Worm (Caenorhabditis elegans): Measurements from ENCODE around the gene fbxa-139.

The fbxa-139 gene

DNA sequence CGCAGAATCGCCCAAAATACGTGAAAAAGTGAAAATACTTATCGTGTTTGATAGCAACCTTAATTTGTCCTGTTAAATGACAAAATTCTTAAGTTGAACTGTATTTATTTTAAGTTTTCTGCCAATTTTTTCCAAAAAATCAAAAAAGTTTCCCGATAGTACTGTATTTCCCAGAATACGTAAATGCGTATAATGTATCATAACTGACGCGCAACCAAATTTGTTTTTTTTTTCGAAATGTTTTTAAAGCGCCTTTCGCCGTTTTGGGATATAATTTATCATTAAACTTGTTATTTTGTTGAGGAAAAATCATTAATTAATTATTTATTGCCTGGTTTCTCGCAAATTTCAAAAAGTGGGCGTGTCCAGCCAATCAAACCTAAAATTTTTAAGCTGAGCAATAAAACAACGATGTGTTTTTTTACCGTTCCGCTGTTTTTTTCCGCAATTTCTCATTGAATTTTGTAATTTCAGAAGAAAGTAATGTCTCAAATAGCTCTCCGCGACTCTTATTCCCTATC, 23.4 kb downstream of the fbxa-139 start, which contains the start of gene fbxa-95:
fbxa-95 (plus strand) TSS at position 471 of the 521 bp plus-strand sequence.
- TF ChIP-seq ceh-13 (GFP tag; optimal IDR thresholded peaks at IDR 0.05) = no peak
- TF ChIP-seq scrt-1 (GFP tag; IDR thresholded peaks at IDR 0.05) = no peak
- TF ChIP-seq tra-4 (tag; optimal IDR thresholded peaks at IDR 0.05) = no peak
- no peak for TF ChIP-seq aly-1 (tag; optimal IDR thresholded peaks at IDR 0.05)
- no peak for TF ChIP-seq ceh-36 (tag; optimal IDR thresholded peaks at IDR 0.05)
- no peak for TF ChIP-seq B0310.2 (tag; optimal IDR thresholded peaks at IDR 0.05)
- no peak for TF ChIP-seq tbx-37 (GFP tag; conservative IDR thresholded peaks at IDR 0.05)
- no peak for TF ChIP-seq F13C5.2 (tag; optimal IDR thresholded peaks at IDR 0.05)
- TF ChIP-seq ets-7 (tag; optimal IDR thresholded peaks at IDR 0.05) = no peak
- no peak for TF ChIP-seq sea-1 (GFP tag; conservative IDR thresholded peaks at IDR 0.05)
- no peak for TF ChIP-seq ama-1 (optimal IDR thresholded peaks at IDR 0.05)
- TF ChIP-seq flt-1 (GFP tag; IDR thresholded peaks at IDR 0.05) = no peak
- no peak for TF ChIP-seq hmg-4 (GFP tag; optimal IDR thresholded peaks at IDR 0.05)
- TF ChIP-seq hmbx-1 (tag; optimal IDR thresholded peaks at IDR 0.05) = no peak
- TF ChIP-seq pes-1 (GFP tag; IDR thresholded peaks at IDR 0.05) = no peak
- TF ChIP-seq tbx-11 (GFP tag; IDR thresholded peaks at IDR 0.05) = no peak

DNA sequence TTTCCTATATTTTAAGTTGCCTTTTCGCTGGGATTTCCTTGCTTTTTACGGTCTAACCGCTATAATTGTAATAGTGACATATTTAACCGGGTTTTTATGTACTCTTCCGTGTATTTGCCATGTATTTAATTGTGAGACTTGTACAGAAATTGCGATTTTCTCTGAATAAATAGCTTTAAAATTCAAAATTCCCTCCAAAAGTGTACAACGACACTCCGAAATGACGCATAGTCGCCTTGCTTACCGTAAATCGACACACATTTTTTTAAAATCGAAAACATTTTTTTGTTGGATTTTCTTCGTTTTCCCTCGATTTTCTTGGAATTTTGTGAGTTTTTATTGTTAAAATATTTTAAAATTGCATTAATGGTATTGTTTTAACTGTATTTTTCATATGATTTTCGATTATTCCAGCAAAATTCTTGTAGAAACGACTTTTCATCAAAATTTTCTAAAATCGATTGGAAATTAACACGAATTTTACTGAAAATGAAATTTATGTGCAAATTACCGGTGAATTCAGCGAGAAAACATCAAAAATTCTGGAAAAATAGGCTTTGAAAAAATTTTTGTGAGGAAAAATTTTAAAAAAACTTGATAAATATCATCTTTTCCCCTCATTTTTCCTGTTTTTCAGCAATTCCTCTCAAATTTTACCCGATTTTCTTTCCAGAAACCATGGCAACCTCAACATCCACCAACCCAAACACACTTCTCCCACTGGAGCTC, 24.6 kb downstream of the fbxa-139 start, which contains the start of gene lsm-5:
lsm-5 (plus strand) TSS at position 679 of the 729 bp plus-strand sequence.
- TF ChIP-seq ets-7 (tag; optimal IDR thresholded peaks at IDR 0.05) = no peak

DNA sequence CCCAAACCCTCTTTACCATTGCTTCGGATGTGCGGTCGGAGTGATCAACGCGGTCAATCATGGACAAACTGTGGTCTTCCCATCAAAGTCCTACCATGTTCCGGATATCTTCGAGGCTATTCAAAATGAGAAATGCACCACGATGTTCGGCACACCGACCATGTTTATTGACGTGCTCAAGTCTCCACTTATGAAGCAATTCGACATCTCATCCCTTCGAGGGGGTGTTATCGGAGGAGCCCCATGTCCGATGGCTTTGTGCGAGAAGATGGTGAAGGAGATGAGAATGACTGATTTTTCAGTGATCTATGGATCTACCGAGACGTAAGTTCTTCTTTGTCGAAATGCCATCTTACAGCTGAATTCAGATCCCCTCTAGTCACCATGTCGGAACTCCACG, 26.1 kb downstream of the fbxa-139 start:
- TF ChIP-seq ceh-13 (GFP tag; optimal IDR thresholded peaks at IDR 0.05) = no peak
- TF ChIP-seq ama-1 (optimal IDR thresholded peaks at IDR 0.05) = no peak

DNA sequence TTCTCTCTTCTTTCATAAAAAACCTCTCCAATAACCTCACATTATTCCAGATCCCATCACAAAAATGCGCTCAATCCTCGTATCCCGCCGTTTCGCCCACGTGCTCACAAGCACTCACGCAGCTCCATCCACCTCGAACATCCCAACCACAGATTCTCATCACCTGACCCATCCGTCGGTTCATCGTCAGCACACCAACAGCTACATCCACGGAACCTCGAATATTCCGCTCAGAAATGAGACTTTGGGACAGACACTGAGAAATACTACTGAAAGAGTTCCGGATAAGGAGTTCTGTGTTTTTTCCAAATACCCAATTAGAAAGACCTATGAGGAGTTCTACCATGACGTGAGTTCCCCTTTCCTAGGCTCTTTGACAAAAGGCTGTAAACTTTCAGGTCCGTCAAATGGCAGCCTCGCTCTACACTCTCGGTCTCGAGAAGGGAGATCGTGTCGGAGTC, 27.1 kb downstream of the fbxa-139 start, which contains the start of gene acs-2:
acs-2 (plus strand) TSS at position 51 of the 461 bp plus-strand sequence.
- no peak for TF ChIP-seq scrt-1 (GFP tag; IDR thresholded peaks at IDR 0.05)
- no peak for TF ChIP-seq ets-7 (tag; optimal IDR thresholded peaks at IDR 0.05)
- TF ChIP-seq hnd-1 (tag; optimal IDR thresholded peaks at IDR 0.05) = no peak

DNA sequence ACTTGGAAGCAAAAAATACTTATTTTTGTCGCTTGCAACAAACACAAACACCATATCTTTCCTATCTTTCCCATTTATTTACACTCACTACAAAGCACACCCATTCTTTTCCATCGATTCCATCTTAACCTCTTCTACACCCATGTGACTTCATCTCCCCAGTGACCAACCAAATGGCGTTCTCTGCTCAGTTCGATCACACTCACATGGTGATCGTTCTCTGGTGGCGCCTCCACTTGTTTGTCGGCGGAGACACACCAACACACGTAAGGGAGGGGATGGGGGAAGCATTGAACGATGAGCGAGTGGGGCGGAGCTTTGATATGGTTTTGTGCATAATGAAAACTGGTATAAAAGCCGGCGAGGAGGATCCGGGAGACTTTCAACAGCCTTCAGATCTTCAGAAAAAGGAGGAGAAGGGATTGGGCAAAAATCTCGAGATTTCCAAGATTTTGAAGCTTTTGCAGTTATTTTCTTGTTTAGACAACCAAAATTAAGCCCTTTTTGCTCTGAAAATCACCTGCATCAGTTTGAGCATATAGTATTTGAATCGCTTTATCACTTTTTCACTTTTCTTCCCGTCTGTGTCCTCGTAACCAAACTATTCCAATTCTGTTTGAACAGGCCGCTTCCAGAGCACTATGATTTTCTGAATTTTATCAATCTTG, 27.8 kb downstream of the fbxa-139 start:
- TF ChIP-seq ets-7 (tag; optimal IDR thresholded peaks at IDR 0.05) (no peak), tbx-11 (GFP tag; IDR thresholded peaks at IDR 0.05) (no peak), tra-4 (tag; optimal IDR thresholded peaks at IDR 0.05) (no peak), pes-1 (GFP tag; IDR thresholded peaks at IDR 0.05) (no peak)

DNA sequence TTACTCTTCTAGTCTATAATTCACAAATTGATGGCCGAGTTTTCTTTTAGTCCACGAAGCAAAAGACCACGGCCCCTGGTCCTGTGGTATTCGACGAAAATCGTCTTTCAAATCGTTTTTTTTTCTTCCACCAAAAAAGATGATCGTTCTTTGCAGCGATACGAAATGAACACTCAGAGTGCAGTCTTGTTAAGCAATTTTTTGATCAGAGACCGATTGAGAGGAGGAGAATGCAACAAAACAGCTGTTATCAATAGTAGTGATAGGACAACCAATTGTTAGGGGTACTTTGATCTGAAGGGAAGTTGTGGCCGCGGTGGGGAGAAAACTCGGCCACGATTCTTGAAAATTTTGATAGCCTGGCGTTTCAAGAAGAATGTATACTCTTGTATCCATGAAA, 30.5 kb downstream of the fbxa-139 start:
- TF ChIP-seq ets-7 (tag; optimal IDR thresholded peaks at IDR 0.05) (no peak), pes-1 (GFP tag; IDR thresholded peaks at IDR 0.05) (no peak), ama-1 (optimal IDR thresholded peaks at IDR 0.05) (no peak), hnd-1 (tag; optimal IDR thresholded peaks at IDR 0.05) (no peak)

DNA sequence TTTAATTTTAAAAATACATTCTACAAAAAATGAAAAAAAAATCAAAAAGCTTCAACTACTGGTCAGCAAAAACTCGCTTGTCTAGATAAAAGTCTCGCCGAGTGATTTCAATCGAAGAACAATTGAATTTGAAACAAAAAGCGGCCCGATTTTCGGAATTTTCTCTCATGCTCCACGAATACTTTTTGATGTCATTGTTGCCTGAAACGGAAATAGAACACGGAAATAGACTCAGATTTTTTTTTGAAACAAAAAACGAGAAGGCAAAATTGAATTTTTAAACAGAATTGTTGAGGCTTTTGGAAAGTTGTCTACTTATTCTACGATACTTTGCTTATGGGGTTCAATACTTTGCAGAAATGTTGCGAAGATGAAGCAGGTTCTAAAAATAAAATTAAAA, 31.0 kb downstream of the fbxa-139 start:
- no peak for TF ChIP-seq ets-7 (tag; optimal IDR thresholded peaks at IDR 0.05)
- no peak for TF ChIP-seq hnd-1 (tag; optimal IDR thresholded peaks at IDR 0.05)
- TF ChIP-seq hmbx-1 (tag; optimal IDR thresholded peaks at IDR 0.05) = no peak
- TF ChIP-seq B0310.2 (tag; optimal IDR thresholded peaks at IDR 0.05) = no peak
- no peak for TF ChIP-seq hmg-4 (GFP tag; optimal IDR thresholded peaks at IDR 0.05)
- TF ChIP-seq flt-1 (GFP tag; IDR thresholded peaks at IDR 0.05) = no peak
- TF ChIP-seq pes-1 (GFP tag; IDR thresholded peaks at IDR 0.05) = no peak
- TF ChIP-seq tbx-37 (GFP tag; conservative IDR thresholded peaks at IDR 0.05) = no peak
- no peak for TF ChIP-seq scrt-1 (GFP tag; IDR thresholded peaks at IDR 0.05)
- TF ChIP-seq ama-1 (optimal IDR thresholded peaks at IDR 0.05) = no peak
- no peak for TF ChIP-seq aly-1 (tag; optimal IDR thresholded peaks at IDR 0.05)
- TF ChIP-seq tbx-11 (GFP tag; IDR thresholded peaks at IDR 0.05) = no peak
- TF ChIP-seq tra-4 (tag; optimal IDR thresholded peaks at IDR 0.05) = no peak
- no peak for TF ChIP-seq ceh-13 (GFP tag; optimal IDR thresholded peaks at IDR 0.05)
- no peak for TF ChIP-seq sea-1 (GFP tag; conservative IDR thresholded peaks at IDR 0.05)
- no peak for TF ChIP-seq F13C5.2 (tag; optimal IDR thresholded peaks at IDR 0.05)
- TF ChIP-seq ceh-36 (tag; optimal IDR thresholded peaks at IDR 0.05) = no peak

DNA sequence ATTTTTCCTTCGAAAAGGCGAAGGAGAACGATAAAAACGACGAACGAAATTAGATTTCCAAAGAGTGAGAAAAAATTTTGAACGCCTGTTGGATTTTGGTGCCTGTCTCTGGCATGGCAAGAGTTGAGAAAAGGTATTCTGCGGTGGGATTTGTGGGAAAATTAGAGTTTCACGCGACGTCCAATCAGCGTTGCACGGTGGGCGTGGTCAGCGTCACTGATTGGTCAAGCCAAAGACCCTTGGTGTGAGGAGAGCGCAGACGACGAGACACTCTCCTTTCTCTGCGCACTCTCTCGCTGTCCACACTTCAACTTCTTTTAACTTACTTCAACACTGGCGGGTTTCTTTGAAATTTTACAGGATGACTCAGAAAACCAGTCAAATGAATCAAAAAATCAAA, 31.9 kb downstream of the fbxa-139 start:
- no peak for TF ChIP-seq tbx-11 (GFP tag; IDR thresholded peaks at IDR 0.05)
- no peak for TF ChIP-seq F13C5.2 (tag; optimal IDR thresholded peaks at IDR 0.05)
- no peak for TF ChIP-seq hmg-4 (GFP tag; optimal IDR thresholded peaks at IDR 0.05)
- TF ChIP-seq flt-1 (GFP tag; IDR thresholded peaks at IDR 0.05) = no peak
- no peak for TF ChIP-seq ceh-36 (tag; optimal IDR thresholded peaks at IDR 0.05)
- TF ChIP-seq pes-1 (GFP tag; IDR thresholded peaks at IDR 0.05) = no peak
- TF ChIP-seq hnd-1 (tag; optimal IDR thresholded peaks at IDR 0.05) = no peak
- TF ChIP-seq scrt-1 (GFP tag; IDR thresholded peaks at IDR 0.05) = no peak
- no peak for TF ChIP-seq B0310.2 (tag; optimal IDR thresholded peaks at IDR 0.05)
- TF ChIP-seq aly-1 (tag; optimal IDR thresholded peaks at IDR 0.05) = no peak
- TF ChIP-seq ets-7 (tag; optimal IDR thresholded peaks at IDR 0.05) = no peak
- no peak for TF ChIP-seq tbx-37 (GFP tag; conservative IDR thresholded peaks at IDR 0.05)
- TF ChIP-seq ceh-13 (GFP tag; optimal IDR thresholded peaks at IDR 0.05) = no peak
- TF ChIP-seq ama-1 (optimal IDR thresholded peaks at IDR 0.05) = no peak
- TF ChIP-seq sea-1 (GFP tag; conservative IDR thresholded peaks at IDR 0.05) = no peak
- TF ChIP-seq hmbx-1 (tag; optimal IDR thresholded peaks at IDR 0.05) = no peak
- TF ChIP-seq tra-4 (tag; optimal IDR thresholded peaks at IDR 0.05) = no peak
